Worm (Caenorhabditis elegans) whole organism, L4 larva: ENCODE results near the gene C06C6.8.
A peak's percentile ranks its signal among the peaks of the same experiment; 100 is the strongest.

Source experiments
- F26F4.8 ChIP-seq: fragments of 200-800 bp; sonication (Bioruptor generic); conservative IDR thresholded peaks from 2 replicates; pipeline ENCODE4 v1.3.6; 2022; ENCODE audit warnings: missing genetic modification characterization, missing compliant biosample characterization
- F49E8.2 ChIP-seq: sonication (generic microtip); optimal IDR thresholded peaks from 2 replicates; lab custom pipeline; 2016; ENCODE audit warnings: missing compliant biosample characterization, mild to moderate bottlenecking, missing genetic modification characterization, borderline replicate concordance
- T26A8.4 ChIP-seq: fragments of 200-800 bp; sonication (Bioruptor generic); IDR thresholded peaks from 2 replicates; pipeline ENCODE4 v1.3.6; 2022; ENCODE audit warnings: missing genetic modification characterization, missing compliant biosample characterization
- Y48G9A.11 ChIP-seq: fragments of 200-800 bp; sonication (Bioruptor generic); IDR thresholded peaks from 2 replicates; pipeline ENCODE4 v1.3.6; 2022; ENCODE audit warnings: missing genetic modification reagents, missing genetic modification characterization, missing compliant biosample characterization
- Y5F2A.4 ChIP-seq: fragments of 200-800 bp; sonication (Bioruptor generic); optimal IDR thresholded peaks from 2 replicates; lab custom pipeline; 2018; ENCODE audit warnings: mild to moderate bottlenecking, missing genetic modification characterization, missing compliant biosample characterization
- ZK337.2 ChIP-seq: fragments of 200-800 bp; sonication (Bioruptor generic); IDR thresholded peaks from 2 replicates; pipeline ENCODE4 v1.3.6; 2022; ENCODE audit warnings: missing genetic modification reagents, missing genetic modification characterization, missing compliant biosample characterization
- aha-1 ChIP-seq: fragments of 150-350 bp; peaks from one replicate; lab custom pipeline; 2014; ENCODE audit warnings: missing biosample characterization, missing genetic modification characterization
- aly-2 ChIP-seq: sonication (generic microtip); optimal IDR thresholded peaks from 2 replicates; lab custom pipeline; 2018; ENCODE audit warnings: missing biosample characterization, missing genetic modification characterization
- ceh-32 ChIP-seq: sonication (generic microtip); optimal IDR thresholded peaks from 2 replicates; lab custom pipeline; 2016; ENCODE audit warnings: mild to moderate bottlenecking, missing genetic modification characterization, missing compliant biosample characterization; ENCODE audit not compliant: poor library complexity
- ceh-44 ChIP-seq: fragments of 200-800 bp; sonication (Bioruptor generic); IDR thresholded peaks from 2 replicates; pipeline ENCODE4 v1.3.6; 2022; ENCODE audit warnings: missing genetic modification reagents, missing genetic modification characterization, missing compliant biosample characterization
- ceh-62 ChIP-seq: sonication (generic microtip); optimal IDR thresholded peaks from 2 replicates; lab custom pipeline; 2017; ENCODE audit warnings: missing biosample characterization, missing genetic modification characterization
- ceh-82 ChIP-seq: sonication (generic microtip); optimal IDR thresholded peaks from 2 replicates; lab custom pipeline; 2017; ENCODE audit warnings: missing biosample characterization, missing genetic modification characterization
- daf-16 ChIP-seq, 3 experiments: sonication (generic microtip); optimal IDR thresholded peaks; 2 replicates each; lab custom pipeline; 2016 to 2017; ENCODE audit warnings: missing genetic modification characterization in 3 of 3, missing genetic modification reagents in 3 of 3, mild to moderate bottlenecking in 2 of 3, missing compliant biosample characterization in 2 of 3, missing biosample characterization in 1 of 3, moderate library complexity in 1 of 3
- daf-19 ChIP-seq: fragments of 200-800 bp; sonication (Bioruptor generic); conservative IDR thresholded peaks from 2 replicates; pipeline ENCODE4 v1.3.6; 2022; ENCODE audit warnings: missing genetic modification characterization, missing compliant biosample characterization
- dmd-6 ChIP-seq: fragments of 200-800 bp; sonication (Bioruptor generic); IDR thresholded peaks from 2 replicates; pipeline ENCODE4 v1.3.6; 2022; ENCODE audit warnings: missing genetic modification reagents, missing genetic modification characterization, missing compliant biosample characterization
- dve-1 ChIP-seq: sonication (generic microtip); optimal IDR thresholded peaks from 2 replicates; lab custom pipeline; 2017; ENCODE audit warnings: antibody characterized with exemption, mild to moderate bottlenecking, missing genetic modification characterization, missing compliant biosample characterization; ENCODE audit not compliant: insufficient read depth
- egl-43 ChIP-seq: fragments of 200-800 bp; sonication (Bioruptor generic); IDR thresholded peaks from 2 replicates; pipeline ENCODE4 v1.3.6; 2022; ENCODE audit warnings: missing genetic modification reagents, missing genetic modification characterization, missing compliant biosample characterization
- gei-8 ChIP-seq: fragments of 200-800 bp; sonication (Bioruptor generic); optimal IDR thresholded peaks from 2 replicates; lab custom pipeline; 2018; ENCODE audit warnings: mild to moderate bottlenecking, missing genetic modification characterization, missing compliant biosample characterization
- hif-1 ChIP-seq, 2 experiments: sonication (generic microtip); optimal IDR thresholded peaks; 2 replicates each; lab custom pipeline; 2016 to 2017; ENCODE audit warnings: missing compliant biosample characterization in 2 of 2, missing genetic modification characterization in 2 of 2, missing genetic modification reagents in 2 of 2, missing genotype in 2 of 2, mild to moderate bottlenecking in 1 of 2
- hlh-11 ChIP-seq: fragments of 200-800 bp; sonication (Bioruptor generic); optimal IDR thresholded peaks from 2 replicates; lab custom pipeline; 2018; ENCODE audit warnings: mild to moderate bottlenecking, missing genetic modification characterization, missing compliant biosample characterization
- jun-1 ChIP-seq: fragments of 150-350 bp; optimal IDR thresholded peaks from 2 replicates; lab custom pipeline; 2014; ENCODE audit warnings: missing biosample characterization, missing genetic modification reagents, missing genetic modification characterization
- lin-1 ChIP-seq: fragments of 200-800 bp; sonication (Bioruptor generic); IDR thresholded peaks from 2 replicates; pipeline ENCODE4 v1.3.6; 2022; ENCODE audit warnings: missing genetic modification reagents, missing genetic modification characterization, missing compliant biosample characterization
- lin-13 ChIP-seq: fragments of 150-350 bp; optimal IDR thresholded peaks from 2 replicates; lab custom pipeline; 2014; ENCODE audit warnings: missing biosample characterization, missing genetic modification reagents, missing genetic modification characterization
- lin-29 ChIP-seq: fragments of 200-800 bp; sonication (Bioruptor generic); IDR thresholded peaks from 2 replicates; pipeline ENCODE4 v1.3.6; 2022; ENCODE audit warnings: missing genetic modification reagents, missing genetic modification characterization, missing compliant biosample characterization
- lin-39 ChIP-seq: fragments of 150-350 bp; optimal IDR thresholded peaks from 2 replicates; lab custom pipeline; 2014; ENCODE audit warnings: missing biosample characterization, missing genetic modification reagents, missing genetic modification characterization
- lir-3 ChIP-seq: sonication (generic microtip); optimal IDR thresholded peaks from 2 replicates; lab custom pipeline; 2016; ENCODE audit warnings: mild to moderate bottlenecking, missing genetic modification characterization, missing compliant biosample characterization
- mdl-1 ChIP-seq, 2 experiments: fragments of 150-350 bp in 1 of 2; sonication (generic microtip) in 1 of 2; optimal IDR thresholded peaks; 2 replicates each; lab custom pipeline; 2014 to 2017; ENCODE audit warnings: missing biosample characterization in 2 of 2, missing genetic modification characterization in 2 of 2
- mdt-29 ChIP-seq: fragments of 200-800 bp; sonication (Bioruptor generic); IDR thresholded peaks from 2 replicates; pipeline ENCODE4 v1.3.6; 2022; ENCODE audit warnings: missing genetic modification reagents, missing genetic modification characterization, missing compliant biosample characterization
- mep-1 ChIP-seq: fragments of 150-350 bp; sonication (generic microtip); optimal IDR thresholded peaks from 3 replicates; lab custom pipeline; 2014; ENCODE audit warnings: missing biosample characterization, missing genetic modification characterization
- mes-2 ChIP-seq: sonication (generic microtip); optimal IDR thresholded peaks from 2 replicates; lab custom pipeline; 2016; ENCODE audit warnings: missing genotype, mild to moderate bottlenecking, missing genetic modification characterization, missing compliant biosample characterization; ENCODE audit not compliant: poor library complexity, severe bottlenecking
- nhr-11 ChIP-seq: fragments of 150-350 bp; optimal IDR thresholded peaks from 2 replicates; lab custom pipeline; 2014; ENCODE audit warnings: missing biosample characterization, missing genetic modification characterization
- nhr-111 ChIP-seq: fragments of 200-800 bp; sonication (Bioruptor generic); optimal IDR thresholded peaks from 2 replicates; lab custom pipeline; 2018; ENCODE audit warnings: mild to moderate bottlenecking, missing genetic modification characterization, missing compliant biosample characterization
- nhr-28 ChIP-seq: fragments of 150-350 bp; optimal IDR thresholded peaks from 2 replicates; lab custom pipeline; 2014; ENCODE audit warnings: missing biosample characterization, missing genetic modification characterization
- nhr-41 ChIP-seq: fragments of 200-800 bp; sonication (Bioruptor generic); IDR thresholded peaks from 2 replicates; pipeline ENCODE4 v1.3.6; 2022; ENCODE audit warnings: missing genetic modification reagents, missing genetic modification characterization, missing compliant biosample characterization
- nhr-77 ChIP-seq: fragments of 150-350 bp; optimal IDR thresholded peaks from 2 replicates; lab custom pipeline; 2014; ENCODE audit warnings: missing biosample characterization, missing genetic modification characterization
- pha-4 ChIP-seq, 2 experiments: fragments of 150-350 bp in 1 of 2; fragments of 200-800 bp in 1 of 2; sonication (Bioruptor generic) in 1 of 2; IDR thresholded peaks in 1 of 2; optimal IDR thresholded peaks in 1 of 2; 2 replicates each; pipeline versions ENCODE4 v1.3.6 to Lab custom; 2014 to 2022; ENCODE audit warnings: missing genetic modification characterization in 2 of 2, missing genetic modification reagents in 2 of 2, missing biosample characterization in 1 of 2, missing compliant biosample characterization in 1 of 2
- pqm-1 ChIP-seq: sonication (generic microtip); optimal IDR thresholded peaks from 2 replicates; lab custom pipeline; 2017; ENCODE audit warnings: missing biosample characterization, missing genetic modification characterization
- set-16 ChIP-seq: fragments of 200-800 bp; sonication (Bioruptor generic); IDR thresholded peaks from 2 replicates; pipeline ENCODE4 v1.3.6; 2022; ENCODE audit warnings: missing genetic modification reagents, missing genetic modification characterization, missing compliant biosample characterization
- tag-97 ChIP-seq: fragments of 200-800 bp; sonication (Bioruptor generic); IDR thresholded peaks from 2 replicates; pipeline ENCODE4 v1.3.6; 2022; ENCODE audit warnings: missing genetic modification characterization, missing compliant biosample characterization
- zfp-2 ChIP-seq: sonication (generic microtip); optimal IDR thresholded peaks from 2 replicates; lab custom pipeline; 2016; ENCODE audit warnings: mild to moderate bottlenecking, missing genetic modification characterization, missing compliant biosample characterization
- zip-2 ChIP-seq: fragments of 150-350 bp; optimal IDR thresholded peaks from 2 replicates; lab custom pipeline; 2014; ENCODE audit warnings: missing biosample characterization, missing genetic modification characterization
- ztf-11 ChIP-seq: fragments of 150-350 bp; optimal IDR thresholded peaks from 2 replicates; lab custom pipeline; 2014; ENCODE audit warnings: missing biosample characterization, missing genetic modification characterization
- ztf-7 ChIP-seq: fragments of 150-350 bp; optimal IDR thresholded peaks from 2 replicates; lab custom pipeline; 2014; ENCODE audit warnings: missing biosample characterization, missing genetic modification characterization

Gene C06C6.8

ce11 chrV:15982733-15983344 is 14.1 kb upstream of the C06C6.8 start, which contains the start of the genes fbxa-99 and F36G9.13:
Gene fbxa-99 (minus strand): TSS chrV:15982854.
Gene F36G9.13 (plus strand): TSS chrV:15983294.
- TF ChIP-seq lin-13 (GFP tag; lab: Kevin White, UChicago) (peak; percentile 22), nhr-77 (peak; percentile 21), mdl-1 (tag; optimal IDR thresholded peaks at IDR 0.05; lab: Kevin White, UChicago) (no peak), daf-16 (GFP tag; optimal IDR thresholded peaks at IDR 0.05; lab: Kevin White, UChicago) (no peak), daf-16 (tag; optimal IDR thresholded peaks at IDR 0.05; lab: Kevin White, UChicago) (peak; percentile 72), nhr-111 (no peak), pqm-1 (tag; lab: Kevin White, UChicago) (peak; percentile 34), hlh-11 (tag; lab: Kevin White, UChicago) (peak; percentile 21), nhr-28 (tag; lab: Kevin White, UChicago) (peak; percentile 48), dmd-6 (peak; percentile 41)

DNA sequence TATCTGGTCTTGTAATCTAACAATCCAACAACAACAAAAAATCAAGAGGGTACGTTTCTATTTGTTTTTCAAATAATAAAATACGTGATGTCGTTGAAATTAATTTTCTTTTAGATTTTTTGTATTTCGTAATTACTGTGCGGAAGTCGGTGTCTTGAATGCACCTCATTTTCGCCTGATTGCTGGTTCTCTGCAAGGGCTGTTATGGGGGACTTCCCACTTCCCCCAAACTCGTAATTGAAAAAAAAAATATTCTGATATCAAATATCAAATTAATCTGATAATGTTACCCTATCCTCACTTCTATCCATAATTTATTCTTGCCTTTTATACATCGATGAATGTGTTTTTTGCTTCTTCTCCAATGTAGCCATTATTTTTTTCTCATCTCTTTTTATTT is 8.9 kb upstream of the C06C6.8 start, which contains the start of gene F36G9.15:
Gene F36G9.15, minus strand, starts transcription at position 101 of the 400 bp plus-strand sequence.
- no peak for TF ChIP-seq ceh-62
- TF ChIP-seq aha-1 (tag; lab: Kevin White, UChicago) = peak; percentile 15

ce11 chrV:15991850-15992249 is 5.1 kb upstream of the C06C6.8 start, which contains the start of gene C06C6.7:
Gene C06C6.7 (plus strand): TSS chrV:15992150.
- TF ChIP-seq aha-1 (tag; lab: Kevin White, UChicago) = peak; percentile 2

ce11 chrV:16000433-16000832 is 3.5 kb downstream of the C06C6.8 start, which contains the start of gene nhr-50:
Gene nhr-50 (minus strand): TSS chrV:16000631.
- TF ChIP-seq daf-16 (GFP tag; optimal IDR thresholded peaks at IDR 0.05; lab: Kevin White, UChicago) (no peak), daf-16 (tag; optimal IDR thresholded peaks at IDR 0.05; lab: Kevin White, UChicago) (no peak), mep-1 (tag; lab: Kevin White, UChicago) (no peak), mes-2 (tag; lab: Kevin White, UChicago) (no peak), gei-8 (GFP tag; lab: Kevin White, UChicago) (no peak), daf-19 (0 out of 2 replicates have a peak, but pooled peaks have one; percentile 51), hlh-11 (tag; lab: Kevin White, UChicago) (no peak), lin-29 (GFP tag; lab: Robert Waterston, UW) (no peak), hif-1 (tag; optimal IDR thresholded peaks at IDR 0.05; lab: Kevin White, UChicago) (no peak), lir-3 (no peak), lin-1 (GFP tag; lab: Robert Waterston, UW) (no peak), egl-43 (no peak), set-16 (GFP tag; lab: Robert Waterston, UW) (no peak), nhr-11 (tag; lab: Kevin White, UChicago) (no peak), aly-2 (no peak), F49E8.2 (tag; lab: Kevin White, UChicago) (no peak), F26F4.8 (GFP tag; lab: Robert Waterston, UW) (no peak), tag-97 (GFP tag; lab: Robert Waterston, UW) (no peak), ceh-82 (tag; lab: Kevin White, UChicago) (no peak), dve-1 (tag; lab: Kevin White, UChicago) (peak; percentile 85), ceh-44 (GFP tag; lab: Robert Waterston, UW) (no peak), mdl-1 (tag; optimal IDR thresholded peaks at IDR 0.05; lab: Kevin White, UChicago) (peak; percentile 1 to 73), ceh-32 (tag; lab: Kevin White, UChicago) (no peak), Y48G9A.11 (GFP tag; lab: Robert Waterston, UW) (no peak), ztf-7 (tag; lab: Kevin White, UChicago) (no peak), dmd-6 (peak; percentile 90), jun-1 (peak; percentile 18), mdt-29 (GFP tag; lab: Robert Waterston, UW) (no peak), T26A8.4 (no peak), pha-4 (GFP tag; IDR thresholded peaks at IDR 0.05; lab: Robert Waterston, UW) (no peak), pha-4 (tag; optimal IDR thresholded peaks at IDR 0.05; lab: Kevin White, UChicago) (peak; percentile 86), ztf-11 (tag; lab: Kevin White, UChicago) (no peak), ZK337.2 (GFP tag; lab: Robert Waterston, UW) (no peak), Y5F2A.4 (GFP tag; lab: Kevin White, UChicago) (no peak), nhr-41 (no peak), lin-39 (tag; lab: Kevin White, UChicago) (no peak), zip-2 (tag; lab: Kevin White, UChicago) (no peak), zfp-2 (tag; lab: Kevin White, UChicago) (no peak)
